Worm (Caenorhabditis elegans): ENCODE data around the gene arrd-7.

The arrd-7 gene

DNA sequence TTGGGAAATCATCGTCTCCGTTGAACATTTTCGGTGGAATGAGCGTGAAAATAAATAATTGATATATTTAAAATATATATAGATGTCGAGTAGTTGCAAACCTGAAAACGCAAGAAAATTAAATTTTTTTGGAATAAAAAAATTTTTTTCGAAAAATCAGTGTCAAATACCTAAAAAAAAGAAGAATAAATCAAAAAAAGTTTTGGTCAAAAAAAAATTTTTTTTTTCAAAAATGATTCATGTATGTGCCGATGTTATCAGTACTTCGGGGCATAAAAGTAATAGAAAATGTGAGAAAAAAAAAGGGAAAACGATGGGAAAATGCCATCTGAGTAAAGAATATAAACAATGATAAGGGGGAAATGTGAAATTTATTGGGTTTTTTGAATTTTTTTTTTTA, 37.5 kb upstream of the arrd-7 start, which contains the start of gene Y17G7B.17:
Gene Y17G7B.17 (minus strand): TSS at position 101 of the 400 bp plus-strand sequence.
- TF ChIP-seq pha-4 (tag; optimal IDR thresholded peaks at IDR 0.05) = peak; percentile 1
- TF ChIP-seq unc-39 (tag; optimal IDR thresholded peaks at IDR 0.05) = no peak
- no peak for TF ChIP-seq daf-12 (tag; optimal IDR thresholded peaks at IDR 0.05)
- TF ChIP-seq hmg-11 (tag; optimal IDR thresholded peaks at IDR 0.05) = peak; percentile 18

DNA sequence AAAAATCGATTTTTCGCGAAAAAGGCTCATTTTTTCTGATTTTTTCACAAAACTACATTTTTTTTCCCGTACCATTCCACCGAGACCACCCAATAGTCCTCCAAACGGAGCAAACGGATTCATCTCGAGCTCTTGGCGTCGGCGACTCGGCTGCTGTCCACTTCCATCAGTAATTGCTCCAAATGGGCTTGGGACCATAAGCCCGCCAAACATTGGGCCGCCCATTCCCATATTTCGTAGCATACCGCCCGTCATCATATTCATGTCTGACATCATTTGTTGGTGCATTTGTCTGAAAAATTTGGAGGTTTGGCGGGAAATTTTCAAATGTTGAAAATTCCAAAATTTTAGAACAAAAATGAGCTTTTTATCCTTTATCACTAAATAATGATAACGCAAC, 36.3 kb upstream of the arrd-7 start:
- TF ChIP-seq nfya-1 (tag; optimal IDR thresholded peaks at IDR 0.05; ENCODE audit: insufficient read depth) = no peak
- TF ChIP-seq ama-1 (optimal IDR thresholded peaks at IDR 0.05) = no peak
- no peak for TF ChIP-seq elt-3 (tag; optimal IDR thresholded peaks at IDR 0.05)
- no peak for TF ChIP-seq ceh-82 (tag; optimal IDR thresholded peaks at IDR 0.05)
- TF ChIP-seq ceh-28 (tag; optimal IDR thresholded peaks at IDR 0.05) = no peak
- no peak for TF ChIP-seq egl-5 (tag; optimal IDR thresholded peaks at IDR 0.05)
- TF ChIP-seq daf-12 (tag; optimal IDR thresholded peaks at IDR 0.05) = no peak
- no peak for TF ChIP-seq lsy-12 (tag; optimal IDR thresholded peaks at IDR 0.05)
- TF ChIP-seq zag-1 (tag; optimal IDR thresholded peaks at IDR 0.05) = no peak
- no peak for TF ChIP-seq elt-2 (tag; optimal IDR thresholded peaks at IDR 0.05)
- no peak for TF ChIP-seq sea-2 (GFP tag; optimal IDR thresholded peaks at IDR 0.05)
- TF ChIP-seq hmg-11 (tag; optimal IDR thresholded peaks at IDR 0.05) = no peak

DNA sequence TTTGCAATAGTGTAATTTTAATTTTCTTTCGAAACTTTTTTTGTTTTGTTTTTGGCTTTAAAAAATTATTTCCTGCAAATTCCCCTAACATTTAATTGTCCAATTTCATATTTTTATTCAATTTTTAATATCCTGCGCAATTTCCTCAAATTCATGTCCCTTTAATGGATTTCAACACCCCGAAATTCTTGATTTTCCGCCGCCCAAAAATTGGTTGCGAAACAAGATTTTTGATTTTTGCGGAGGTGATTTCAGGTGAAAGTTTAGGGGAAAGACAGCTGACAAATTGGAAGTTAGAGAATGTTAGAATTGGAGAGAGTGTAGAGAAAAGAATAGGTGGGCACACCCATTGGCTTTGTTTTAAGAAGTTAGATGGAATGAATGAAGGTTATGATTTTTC, 32.6 kb upstream of the arrd-7 start:
- TF ChIP-seq elt-1 (tag; optimal IDR thresholded peaks at IDR 0.05) (no peak), nfya-1 (tag; optimal IDR thresholded peaks at IDR 0.05; ENCODE audit: insufficient read depth) (no peak), nhr-25 (tag; optimal IDR thresholded peaks at IDR 0.05) (peak; percentile 2), ama-1 (optimal IDR thresholded peaks at IDR 0.05) (peak; percentile 64), nhr-28 (tag; optimal IDR thresholded peaks at IDR 0.05) (no peak), lin-39 (tag; optimal IDR thresholded peaks at IDR 0.05) (no peak), elt-3 (tag; optimal IDR thresholded peaks at IDR 0.05) (no peak), R02D3.7 (tag; optimal IDR thresholded peaks at IDR 0.05) (no peak)

DNA sequence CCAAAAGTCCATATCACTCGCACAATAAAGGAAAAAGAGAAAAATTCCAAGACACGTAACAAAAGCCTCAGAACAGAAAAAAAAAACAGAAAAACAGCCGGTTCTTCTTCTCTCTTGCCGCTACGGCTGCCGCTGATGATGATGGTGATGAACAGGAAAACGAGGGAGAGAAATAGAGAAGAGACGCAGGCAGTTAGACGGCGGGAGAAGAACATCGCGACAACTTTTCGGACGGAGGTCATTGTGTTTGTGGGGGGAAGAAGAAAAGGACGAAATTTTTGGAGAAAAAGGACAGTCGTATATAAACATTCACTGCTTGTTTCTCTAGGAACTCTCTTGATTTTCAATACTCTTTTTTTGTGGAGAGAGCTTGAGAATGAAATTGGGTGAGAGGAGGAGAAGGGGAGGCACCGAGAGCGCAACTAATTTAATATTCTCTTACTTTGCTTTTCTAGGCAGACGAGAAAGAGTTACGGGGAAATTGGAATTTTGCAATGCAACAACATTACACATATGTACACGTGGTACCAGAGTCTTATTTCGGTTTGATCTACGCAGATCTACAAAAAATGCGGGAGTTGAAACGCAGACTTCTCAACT, 27.3 kb upstream of the arrd-7 start:
- TF ChIP-seq R02D3.7 (tag; optimal IDR thresholded peaks at IDR 0.05) (peak; percentile 18), nhr-237 (tag; optimal IDR thresholded peaks at IDR 0.05) (no peak), daf-12 (tag; optimal IDR thresholded peaks at IDR 0.05) (no peak), unc-39 (tag; optimal IDR thresholded peaks at IDR 0.05) (no peak), elt-1 (tag; optimal IDR thresholded peaks at IDR 0.05) (peak; percentile 10), ama-1 (optimal IDR thresholded peaks at IDR 0.05) (peak; percentile 25), pha-4 (tag; optimal IDR thresholded peaks at IDR 0.05) (peak; percentile 65), pqm-1 (tag; optimal IDR thresholded peaks at IDR 0.05) (peak; percentile 10), ztf-4 (tag; optimal IDR thresholded peaks at IDR 0.05) (peak; percentile 43), lin-39 (tag; optimal IDR thresholded peaks at IDR 0.05) (peak; percentile 78), fkh-10 (GFP tag; optimal IDR thresholded peaks at IDR 0.05) (peak; percentile 30), nhr-23 (tag; optimal IDR thresholded peaks at IDR 0.05) (peak; percentile 55), sea-2 (GFP tag; optimal IDR thresholded peaks at IDR 0.05) (no peak), skn-1 (tag; optimal IDR thresholded peaks at IDR 0.05) (peak; percentile 27), hmg-11 (tag; optimal IDR thresholded peaks at IDR 0.05) (peak; percentile 93), ceh-28 (tag; optimal IDR thresholded peaks at IDR 0.05) (peak; percentile 61), egl-27 (tag; optimal IDR thresholded peaks at IDR 0.05) (peak; percentile 48), nfya-1 (tag; optimal IDR thresholded peaks at IDR 0.05; ENCODE audit: insufficient read depth) (peak; percentile 75), jun-1 (tag; optimal IDR thresholded peaks at IDR 0.05) (peak; percentile 34), elt-2 (tag; optimal IDR thresholded peaks at IDR 0.05) (no peak), lin-15B (tag; optimal IDR thresholded peaks at IDR 0.05) (peak; percentile 33), nhr-25 (tag; optimal IDR thresholded peaks at IDR 0.05) (peak; percentile 81)

DNA sequence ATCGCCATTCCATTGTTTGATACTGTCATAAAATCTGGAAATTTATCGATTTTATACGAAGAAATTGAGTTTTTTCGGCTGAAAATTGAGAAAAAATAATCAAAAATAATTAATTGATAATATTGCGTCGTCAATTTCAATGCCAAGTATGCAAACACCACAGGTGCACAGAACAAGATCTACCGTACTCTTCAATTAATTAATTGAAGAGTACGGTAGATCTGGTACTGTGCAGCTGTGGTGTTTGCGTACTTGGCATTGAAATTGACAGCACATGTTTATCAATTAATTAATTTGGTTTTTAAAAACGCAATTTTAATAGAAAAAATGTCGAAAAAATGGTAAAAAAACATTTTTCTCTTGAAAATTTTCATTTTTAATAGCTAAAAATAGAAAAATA, 26.4 kb upstream of the arrd-7 start, which contains the start of gene cnt-1:
Gene cnt-1 (minus strand): TSS at position 36 of the 400 bp plus-strand sequence.
- TF ChIP-seq sea-2 (GFP tag; optimal IDR thresholded peaks at IDR 0.05) (no peak), eor-1 (tag; optimal IDR thresholded peaks at IDR 0.05) (no peak), R02D3.7 (tag; optimal IDR thresholded peaks at IDR 0.05) (no peak), fkh-2 (tag; optimal IDR thresholded peaks at IDR 0.05) (no peak)

DNA sequence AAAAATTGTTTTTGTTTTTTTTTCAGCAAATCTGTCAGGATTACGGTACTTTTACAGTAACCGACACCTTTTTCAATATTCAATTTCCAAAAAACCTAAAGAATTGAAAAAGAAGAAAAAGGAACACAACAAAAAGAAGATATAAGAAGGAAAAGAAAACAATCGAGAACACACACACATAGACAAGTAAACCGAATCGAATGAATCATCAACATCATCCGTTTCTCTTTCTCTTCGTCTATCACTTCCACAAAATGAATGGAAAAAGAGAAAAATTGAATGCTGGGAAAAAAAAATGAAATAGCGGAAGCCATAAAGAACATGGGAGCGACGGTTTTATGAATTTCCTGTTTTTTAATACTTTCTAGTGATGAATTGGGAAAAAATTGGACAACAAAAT, 19.0 kb upstream of the arrd-7 start:
- TF ChIP-seq ceh-9 (tag; optimal IDR thresholded peaks at IDR 0.05) = no peak
- TF ChIP-seq egl-5 (tag; optimal IDR thresholded peaks at IDR 0.05) = no peak
- TF ChIP-seq lsy-12 (tag; optimal IDR thresholded peaks at IDR 0.05) = no peak
- no peak for TF ChIP-seq skn-1 (tag; optimal IDR thresholded peaks at IDR 0.05)
- peak; percentile 5 for TF ChIP-seq nhr-23 (tag; optimal IDR thresholded peaks at IDR 0.05)

All from whole organism, L3 larva.